Fruit fly (Drosophila melanogaster) Kc167 (cell line): Measurements from ENCODE around the gene Uev1A.

Experiments used
- Myc ChIP-seq: fragments of >200 bp; optimal IDR thresholded peaks from 2 replicates; lab custom pipeline; 2017; ENCODE audit warnings: missing external identifiers
- Sin3A ChIP-seq: fragments of >200 bp; optimal IDR thresholded peaks from 2 replicates; lab custom pipeline; 2018; ENCODE audit warnings: missing external identifiers
- h ChIP-seq: fragments of >200 bp; optimal IDR thresholded peaks from 3 replicates; lab custom pipeline; 2018; ENCODE audit warnings: missing external identifiers
- insv ChIP-seq: fragments of >200 bp; optimal IDR thresholded peaks from 3 replicates; lab custom pipeline; 2018; ENCODE audit warnings: missing external identifiers
- psq ChIP-seq: fragments of >200 bp; optimal IDR thresholded peaks from 2 replicates; lab custom pipeline; 2017; ENCODE audit warnings: missing external identifiers
- ttk ChIP-seq: sonication (Bioruptor generic); optimal IDR thresholded peaks from 2 replicates; lab custom pipeline; 2017; ENCODE audit warnings: missing external identifiers

Gene Uev1A

dm6 chr3L:5365880-5366507 lies at the start of gene Uev1A, which contains the start of gene Membrin:
TSS of gene Uev1A (minus strand) at chr3L:5366225.
TSS of gene Membrin (plus strand) at chr3L:5366455.
- TF ChIP-seq psq (lab: Kevin White, UChicago) (no peak), h (lab: Kevin White, UChicago) (no peak), Myc (lab: Kevin White, UChicago) (no peak), ttk (no peak), insv (lab: Kevin White, UChicago) (no peak), Sin3A (lab: Kevin White, UChicago) (no peak)

DNA sequence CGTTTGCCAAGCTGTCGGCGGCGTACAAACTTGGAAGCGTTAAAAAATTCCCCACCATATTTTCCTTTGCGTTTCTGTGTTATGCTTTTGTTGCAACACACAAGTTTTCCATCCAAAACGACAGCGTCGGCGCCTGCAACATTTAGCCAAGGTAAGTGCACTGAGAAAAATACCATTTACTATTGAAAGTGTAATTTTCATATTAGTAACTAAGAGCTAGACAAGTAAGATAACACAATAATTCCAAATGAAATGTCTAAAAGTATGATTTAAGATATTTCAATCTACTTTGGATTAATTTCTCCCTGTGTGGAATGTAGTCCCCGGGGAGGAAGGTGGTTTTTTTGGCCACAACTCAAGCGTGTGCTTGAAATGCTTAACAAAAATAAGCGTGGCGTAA lies 19.7 kb upstream of the Uev1A start:
- TF ChIP-seq Sin3A (lab: Kevin White, UChicago) (no peak), Myc (lab: Kevin White, UChicago) (no peak), ttk (no peak), insv (lab: Kevin White, UChicago) (no peak), psq (lab: Kevin White, UChicago) (no peak), h (lab: Kevin White, UChicago) (no peak)

DNA sequence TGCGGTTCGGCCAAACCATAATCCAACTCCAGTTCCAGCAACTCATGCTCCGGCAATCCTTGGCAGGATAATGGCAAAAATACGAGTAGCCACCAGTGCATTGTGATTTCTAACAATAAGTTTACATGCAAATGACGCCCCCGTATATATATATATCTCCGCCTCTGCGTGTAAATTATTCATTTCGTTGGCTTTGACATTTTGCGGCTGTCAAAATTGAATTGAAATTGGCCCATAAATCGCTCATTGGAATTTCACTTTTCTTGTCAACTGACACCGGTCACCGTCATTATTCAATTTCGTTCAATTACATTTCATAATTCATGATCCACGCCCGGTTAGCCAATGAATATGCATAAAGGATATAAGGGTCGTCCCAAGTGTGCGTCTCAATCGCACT lies 16.7 kb upstream of the Uev1A start, which contains the start of gene Ir64a:
Gene Ir64a (minus strand): TSS at position 101 of the 400 bp plus-strand sequence.
- no peak for TF ChIP-seq insv (lab: Kevin White, UChicago)
- no peak for TF ChIP-seq psq (lab: Kevin White, UChicago)
- no peak for TF ChIP-seq ttk
- TF ChIP-seq Sin3A (lab: Kevin White, UChicago) = no peak

DNA sequence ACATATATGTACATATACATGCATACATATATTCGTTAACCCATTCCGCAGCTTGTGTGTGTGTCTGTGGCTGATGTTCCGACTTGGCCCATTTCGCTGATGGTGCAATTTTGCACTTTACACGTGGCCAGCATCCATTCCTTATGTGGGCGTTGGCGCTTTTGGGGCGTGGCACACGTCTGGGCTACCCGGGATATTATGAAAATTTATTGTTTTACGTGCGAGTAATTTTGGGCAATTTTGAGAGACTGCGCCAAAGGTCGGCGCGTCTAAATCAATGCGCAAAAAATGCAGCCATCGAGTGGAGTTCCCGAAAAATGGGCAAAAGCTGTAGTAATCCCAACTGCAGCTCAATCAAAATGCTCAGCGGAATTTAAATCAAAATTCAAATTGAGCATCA lies 6.0 kb upstream of the Uev1A start:
- TF ChIP-seq Sin3A (lab: Kevin White, UChicago) (no peak), ttk (no peak), Myc (lab: Kevin White, UChicago) (no peak), h (lab: Kevin White, UChicago) (no peak), insv (lab: Kevin White, UChicago) (no peak)

DNA sequence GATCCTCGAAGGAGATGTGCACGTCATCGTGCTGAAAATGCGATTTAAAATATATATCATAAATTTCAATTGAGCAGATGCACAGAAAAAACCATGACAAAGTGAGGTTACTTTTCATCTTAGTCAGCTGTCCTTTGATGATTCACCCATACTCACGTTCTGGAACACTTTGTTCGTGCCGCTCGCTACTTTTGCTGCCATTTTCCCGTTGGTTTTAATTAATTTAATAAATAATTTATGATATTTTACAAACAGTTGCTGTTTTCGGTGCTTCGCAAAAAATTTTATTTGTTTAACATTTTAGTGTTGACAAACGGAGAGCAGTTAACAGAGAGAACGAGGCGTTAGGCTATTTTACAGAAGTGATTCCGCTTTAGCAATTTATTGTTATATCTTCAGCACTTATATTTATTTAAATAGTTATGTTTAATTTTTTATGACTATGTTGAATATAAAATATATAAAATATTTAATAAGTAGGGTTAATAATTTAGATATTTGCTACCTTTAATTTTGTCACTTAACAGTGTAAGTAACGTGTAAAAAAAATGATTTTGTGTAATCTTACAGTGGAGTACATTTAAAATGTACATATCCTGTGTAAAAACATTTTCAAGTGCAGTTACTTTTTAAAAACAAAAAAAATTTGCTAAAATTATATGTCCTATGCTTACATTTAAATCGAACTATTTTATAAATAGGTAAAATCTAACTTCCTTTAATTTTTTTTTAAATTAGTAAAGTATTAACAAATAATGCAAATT lies 1.9 kb upstream of the Uev1A start, which contains the start of gene Pfdn4:
Gene Pfdn4 (minus strand): TSS at position 265 of the 764 bp plus-strand sequence.
- TF ChIP-seq Myc (lab: Kevin White, UChicago) = no peak
- no peak for TF ChIP-seq Sin3A (lab: Kevin White, UChicago)
- no peak for TF ChIP-seq h (lab: Kevin White, UChicago)
- no peak for TF ChIP-seq insv (lab: Kevin White, UChicago)
- TF ChIP-seq ttk = no peak
- no peak for TF ChIP-seq psq (lab: Kevin White, UChicago)

dm6 chr3L:5365164-5365879 lies 703 bp downstream of the Uev1A start:
- TF ChIP-seq Sin3A (lab: Kevin White, UChicago) = no peak

- TF ChIP-seq ttk (no peak), psq (lab: Kevin White, UChicago) (no peak), Myc (lab: Kevin White, UChicago) (no peak), insv (lab: Kevin White, UChicago) (no peak), h (lab: Kevin White, UChicago) (no peak), Sin3A (lab: Kevin White, UChicago) (no peak)
Observed at dm6 chr3L:5360039-5360988, 5.7 kb downstream of the Uev1A start, which contains the start of gene Cyt-c1. TSS of gene Cyt-c1 (plus strand) at chr3L:5360211.

dm6 chr3L:5359208-5360003 lies 6.6 kb downstream of the Uev1A start, which contains the start of gene Klp64D:
TSS of gene Klp64D (minus strand) at chr3L:5359392.
- TF ChIP-seq h (lab: Kevin White, UChicago) (no peak), Sin3A (lab: Kevin White, UChicago) (no peak), Myc (lab: Kevin White, UChicago) (no peak), insv (lab: Kevin White, UChicago) (no peak), ttk (no peak), psq (lab: Kevin White, UChicago) (no peak)

dm6 chr3L:5356050-5356967 lies 9.7 kb downstream of the Uev1A start:
- no peak for TF ChIP-seq Sin3A (lab: Kevin White, UChicago)
- TF ChIP-seq h (lab: Kevin White, UChicago) = no peak
- TF ChIP-seq psq (lab: Kevin White, UChicago) = no peak
- no peak for TF ChIP-seq Myc (lab: Kevin White, UChicago)
- no peak for TF ChIP-seq ttk
- no peak for TF ChIP-seq insv (lab: Kevin White, UChicago)
